Worm (Caenorhabditis elegans) whole organism, L1 larva: ENCODE results near the gene R166.2.

Source experiments
- ama-1 ChIP-seq: fragments of 150-350 bp; optimal IDR thresholded peaks from 2 replicates; lab custom pipeline; 2014
- elt-3 ChIP-seq, 6 experiments: fragments of 150-350 bp in 1 of 6; sonication (generic microtip); optimal IDR thresholded peaks; 2 replicates each; lab custom pipeline; 2017 to 2018; ENCODE audit warnings: missing biosample characterization in 6 of 6, missing genetic modification characterization in 6 of 6, inconsistent platforms in 1 of 6
- ets-5 ChIP-seq: fragments of 200-800 bp; sonication (Bioruptor generic); IDR thresholded peaks from 2 replicates; pipeline ENCODE4 v1.3.6; 2022; ENCODE audit warnings: missing genetic modification characterization, missing compliant biosample characterization
- fkh-10 ChIP-seq: sonication (generic microtip); optimal IDR thresholded peaks from 2 replicates; lab custom pipeline; 2017; ENCODE audit warnings: missing biosample characterization, missing genetic modification reagents, missing genetic modification characterization
- mdl-1 ChIP-seq, 2 experiments: fragments of 150-350 bp; optimal IDR thresholded peaks; 2 replicates each; lab custom pipeline; 2014 to 2017; ENCODE audit warnings: missing biosample characterization in 2 of 2, missing genetic modification characterization in 2 of 2, inconsistent platforms in 1 of 2
- nhr-28 ChIP-seq: fragments of 150-350 bp; optimal IDR thresholded peaks from 2 replicates; lab custom pipeline; 2014; ENCODE audit warnings: missing biosample characterization, missing genetic modification characterization
- swsn-7 ChIP-seq: sonication (generic microtip); optimal IDR thresholded peaks from 2 replicates; lab custom pipeline; 2016; ENCODE audit warnings: missing genetic modification characterization, missing compliant biosample characterization
- unc-62 ChIP-seq: fragments of 150-350 bp; optimal IDR thresholded peaks from 2 replicates; lab custom pipeline; 2014; ENCODE audit warnings: missing biosample characterization, missing genetic modification reagents, missing genetic modification characterization
- ztf-11 ChIP-seq, 2 experiments: sonication (generic microtip); optimal IDR thresholded peaks; 2 replicates each; lab custom pipeline; 2016 to 2017; ENCODE audit warnings: missing genetic modification characterization in 2 of 2, missing biosample characterization in 1 of 2, missing compliant biosample characterization in 1 of 2

- no peak for TF ChIP-seq elt-3 (tag; optimal IDR thresholded peaks at IDR 0.05; lab: Kevin White, UChicago)
- no peak for TF ChIP-seq unc-62 (GFP tag; lab: Kevin White, UChicago)
- TF ChIP-seq fkh-10 (GFP tag; lab: Kevin White, UChicago) = no peak
- no peak for TF ChIP-seq ets-5 (GFP tag; lab: Robert Waterston, UW)
- TF ChIP-seq ama-1 (lab: Kevin White, UChicago) = no peak
- no peak for TF ChIP-seq ztf-11 (tag; optimal IDR thresholded peaks at IDR 0.05; lab: Kevin White, UChicago)
- no peak for TF ChIP-seq nhr-28 (tag; lab: Kevin White, UChicago)
- no peak for TF ChIP-seq swsn-7 (tag; lab: Kevin White, UChicago)
- no peak for TF ChIP-seq mdl-1 (tag; optimal IDR thresholded peaks at IDR 0.05; lab: Kevin White, UChicago)
Observed at ce11 chrII:10566458-10566857, 29.0 kb upstream of the R166.2 start.
